Worm (Caenorhabditis elegans): ENCODE data around the gene fbxa-138.

Gene fbxa-138

DNA sequence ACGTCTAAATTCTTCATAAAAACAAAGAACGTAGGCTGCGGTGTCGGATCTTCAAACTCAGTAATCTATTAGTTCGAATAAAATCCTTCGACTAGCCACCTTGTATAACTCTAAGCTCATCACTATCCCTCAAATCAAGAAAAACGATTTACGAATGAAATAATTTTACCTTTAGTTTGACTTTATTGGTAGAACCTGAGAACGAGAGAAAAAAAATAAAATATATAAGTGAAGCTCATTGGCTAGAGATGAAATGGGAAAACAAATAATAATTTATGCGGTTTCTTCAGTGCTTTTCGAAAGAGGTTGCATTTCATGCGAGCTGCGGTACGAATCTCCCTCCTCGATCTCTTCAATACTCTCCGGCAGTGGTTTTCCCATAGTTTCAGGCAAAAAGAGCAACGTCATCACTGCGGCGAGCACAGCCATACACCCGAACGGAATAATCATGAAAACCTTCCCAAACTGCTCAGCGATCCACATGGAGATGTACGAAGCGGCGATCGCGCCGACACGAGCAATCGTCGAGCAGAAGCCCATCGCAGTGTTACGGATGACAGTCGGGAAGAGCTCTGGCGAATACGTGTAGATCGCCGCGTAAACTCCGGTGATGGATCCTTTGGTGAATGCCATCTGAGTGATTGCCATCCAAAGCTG, 35.8 kb upstream of the fbxa-138 start (continued):
- TF ChIP-seq efl-1 (optimal IDR thresholded peaks at IDR 0.05) (peak; percentile 10 to 13), efl-1 (GFP tag; optimal IDR thresholded peaks at IDR 0.05 in 1 of 2) (peak in 1 of 2 experiments; percentile 92), nhr-47 (tag; optimal IDR thresholded peaks at IDR 0.05) (peak; percentile 67), zip-4 (GFP tag; optimal IDR thresholded peaks at IDR 0.05) (peak; percentile 33), ceh-88 (GFP tag; IDR thresholded peaks at IDR 0.05) (peak; percentile 49), xbp-1 (tag; optimal IDR thresholded peaks at IDR 0.05) (peak; percentile 33), nhr-90 (tag; optimal IDR thresholded peaks at IDR 0.05; ENCODE audit: poor library complexity) (peak; percentile 86), vab-15 (tag; optimal IDR thresholded peaks at IDR 0.05) (no peak), zag-1 (tag; optimal IDR thresholded peaks at IDR 0.05) (no peak), ztf-4 (tag; optimal IDR thresholded peaks at IDR 0.05) (peak; percentile 85), nhr-11 (tag; optimal IDR thresholded peaks at IDR 0.05) (peak; percentile 35), tlp-1 (tag; optimal IDR thresholded peaks at IDR 0.05) (no peak), lin-39 (tag; optimal IDR thresholded peaks at IDR 0.05) (peak; percentile 29), mep-1 (tag; optimal IDR thresholded peaks at IDR 0.05) (no peak), hlh-4 (tag; optimal IDR thresholded peaks at IDR 0.05) (no peak), nhr-71 (tag; optimal IDR thresholded peaks at IDR 0.05) (peak; percentile 81), fkh-10 (GFP tag; optimal IDR thresholded peaks at IDR 0.05) (no peak), lir-3 (tag; optimal IDR thresholded peaks at IDR 0.05; ENCODE audit: poor library complexity) (no peak), skn-1 (tag; optimal IDR thresholded peaks at IDR 0.05) (no peak), pax-3 (tag; optimal IDR thresholded peaks at IDR 0.05) (peak; percentile 76), nhr-85 (tag) (peak; percentile 68), ceh-63 (GFP tag; optimal IDR thresholded peaks at IDR 0.05) (no peak), lin-35 (GFP tag; optimal IDR thresholded peaks at IDR 0.05) (peak in 1 of 2 experiments; percentile 20)

- no peak for TF ChIP-seq fkh-4 (tag; optimal IDR thresholded peaks at IDR 0.05; ENCODE audit: borderline replicate concordance)
- TF ChIP-seq mab-9 (GFP tag; IDR thresholded peaks at IDR 0.05): peak; percentile 11; the same call in 1 of the 2 replicates
- no peak for TF ChIP-seq sup-37 (GFP tag; optimal IDR thresholded peaks at IDR 0.05)
- no peak for TF ChIP-seq snu-23 (GFP tag; optimal IDR thresholded peaks at IDR 0.05)
- TF ChIP-seq vab-15 (tag; optimal IDR thresholded peaks at IDR 0.05): no peak
- no peak for TF ChIP-seq ceh-90 (tag; optimal IDR thresholded peaks at IDR 0.05)
- no peak for TF ChIP-seq C04F5.9 (tag; optimal IDR thresholded peaks at IDR 0.05)
Observed at ce11 chrIII:1419146-1419636, 35.1 kb upstream of the fbxa-138 start, which contains the start of gene Y82E9BR.3. TSS of gene Y82E9BR.3 (plus strand) at chrIII:1419196.

ce11 chrIII:1418709-1419108, 34.7 kb upstream of the fbxa-138 start:
- 0 out of 2 replicates have a peak, but pooled peaks have one; percentile 7 for TF ChIP-seq unc-98 (GFP tag; IDR thresholded peaks at IDR 0.05)
- TF ChIP-seq aha-1 (tag; optimal IDR thresholded peaks at IDR 0.05): no peak
- TF ChIP-seq ceh-63 (GFP tag; optimal IDR thresholded peaks at IDR 0.05): no peak
- TF ChIP-seq lin-15B (tag; optimal IDR thresholded peaks at IDR 0.05): peak; percentile 86
- peak; percentile 42 for TF ChIP-seq nhr-237 (tag; optimal IDR thresholded peaks at IDR 0.05)
- TF ChIP-seq C34B4.2 (tag; optimal IDR thresholded peaks at IDR 0.05): peak; percentile 96
- peak in 3 of 6 experiments; percentile 61 to 70 (median 69) for TF ChIP-seq elt-3 (tag; optimal IDR thresholded peaks at IDR 0.05)
- peak; percentile 93 for TF ChIP-seq nhr-85 (tag)
- TF ChIP-seq nhr-71 (tag; optimal IDR thresholded peaks at IDR 0.05): peak; percentile 93
- TF ChIP-seq pag-3 (tag; optimal IDR thresholded peaks at IDR 0.05; ENCODE audit: borderline replicate concordance, insufficient read depth): no peak
- TF ChIP-seq ceh-88 (GFP tag; IDR thresholded peaks at IDR 0.05): no peak
- peak; percentile 79; the same call in 1 of the 2 replicates for TF ChIP-seq mab-9 (GFP tag; IDR thresholded peaks at IDR 0.05)
- no peak for TF ChIP-seq ets-5 (GFP tag; IDR thresholded peaks at IDR 0.05)
- peak; percentile 28 for TF ChIP-seq blmp-1 (tag; optimal IDR thresholded peaks at IDR 0.05)
- TF ChIP-seq nhr-20 (tag; optimal IDR thresholded peaks at IDR 0.05): peak; percentile 87
- no peak for TF ChIP-seq hlh-4 (tag; optimal IDR thresholded peaks at IDR 0.05)
- TF ChIP-seq mep-1 (tag; optimal IDR thresholded peaks at IDR 0.05): peak; percentile 66
- no peak for TF ChIP-seq lir-3 (tag; optimal IDR thresholded peaks at IDR 0.05; ENCODE audit: poor library complexity)
- peak; percentile 93 for TF ChIP-seq nhr-47 (tag; optimal IDR thresholded peaks at IDR 0.05)
- no peak for TF ChIP-seq mef-2 (tag; optimal IDR thresholded peaks at IDR 0.05)
- peak; percentile 65 to 79 (median 79) for TF ChIP-seq dpl-1 (GFP tag; optimal IDR thresholded peaks at IDR 0.05)
- TF ChIP-seq lin-13 (GFP tag; optimal IDR thresholded peaks at IDR 0.05): peak; percentile 97
- peak; percentile 80 for TF ChIP-seq ama-1 (optimal IDR thresholded peaks at IDR 0.05)
- no peak for TF ChIP-seq alr-1 (tag; optimal IDR thresholded peaks at IDR 0.05; ENCODE audit: borderline replicate concordance)
- no peak for TF ChIP-seq zag-1 (tag; optimal IDR thresholded peaks at IDR 0.05)
- no peak for TF ChIP-seq pqm-1 (tag; optimal IDR thresholded peaks at IDR 0.05)
- peak; percentile 66 for TF ChIP-seq F16B12.6 (tag; optimal IDR thresholded peaks at IDR 0.05)
- peak; percentile 88 for TF ChIP-seq tbx-2 (tag; optimal IDR thresholded peaks at IDR 0.05)
